Worm (Caenorhabditis elegans): Measurements from ENCODE around the gene T04F8.7.

Gene T04F8.7

DNA sequence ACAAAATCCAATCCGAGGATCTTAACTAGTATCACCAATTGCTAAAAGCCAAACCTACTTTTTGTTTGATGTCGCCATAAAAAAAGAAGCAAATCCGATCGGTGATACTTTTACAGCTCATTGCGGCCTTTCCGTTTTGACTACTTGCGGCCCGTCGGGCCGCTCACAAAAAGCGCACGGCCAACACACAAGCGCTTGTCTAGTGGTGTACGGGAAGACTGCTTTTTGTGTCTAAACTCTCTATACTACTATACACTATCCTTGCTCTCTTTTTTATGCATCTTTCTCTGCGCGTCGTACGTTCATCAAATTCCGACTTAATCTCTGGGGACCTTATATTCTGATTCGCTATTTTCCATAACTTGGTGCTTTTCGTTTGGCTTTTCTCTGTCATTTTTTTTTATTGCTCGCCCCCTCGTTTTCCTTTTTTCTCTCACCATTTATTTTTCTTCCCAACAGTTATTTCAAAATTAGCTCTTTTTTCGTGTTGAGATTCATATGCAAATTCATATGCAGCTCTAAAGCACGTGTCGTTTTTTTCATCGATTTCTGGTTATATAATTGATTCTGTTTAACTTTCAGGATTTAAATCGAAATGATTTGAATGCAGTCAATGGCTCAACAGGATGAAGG is 14.1 kb downstream of the T04F8.7 start, which contains the start of gene noca-2:
Gene noca-2, plus strand, starts transcription at position 583 of the 633 bp plus-strand sequence.
- TF ChIP-seq dox-1 (GFP tag; IDR thresholded peaks at IDR 0.05) (no peak), madf-8 (GFP tag; conservative IDR thresholded peaks at IDR 0.05) (no peak), hsf-1 (GFP tag; IDR thresholded peaks at IDR 0.05) (no peak), tlf-1 (GFP tag; optimal IDR thresholded peaks at IDR 0.05) (no peak), akir-1 (GFP tag; optimal IDR thresholded peaks at IDR 0.05) (no peak), ztf-25 (GFP tag; IDR thresholded peaks at IDR 0.05) (no peak), nhr-120 (GFP tag; IDR thresholded peaks at IDR 0.05) (no peak), nfyb-1 (GFP tag; IDR thresholded peaks at IDR 0.05) (0 out of 2 replicates have a peak, but pooled peaks have one; percentile 49), hmg-1.2 (GFP tag; IDR thresholded peaks at IDR 0.05) (peak; percentile 73; the same call in 1 of the 2 replicates), Y56A3A.18 (GFP tag; IDR thresholded peaks at IDR 0.05) (no peak)

DNA sequence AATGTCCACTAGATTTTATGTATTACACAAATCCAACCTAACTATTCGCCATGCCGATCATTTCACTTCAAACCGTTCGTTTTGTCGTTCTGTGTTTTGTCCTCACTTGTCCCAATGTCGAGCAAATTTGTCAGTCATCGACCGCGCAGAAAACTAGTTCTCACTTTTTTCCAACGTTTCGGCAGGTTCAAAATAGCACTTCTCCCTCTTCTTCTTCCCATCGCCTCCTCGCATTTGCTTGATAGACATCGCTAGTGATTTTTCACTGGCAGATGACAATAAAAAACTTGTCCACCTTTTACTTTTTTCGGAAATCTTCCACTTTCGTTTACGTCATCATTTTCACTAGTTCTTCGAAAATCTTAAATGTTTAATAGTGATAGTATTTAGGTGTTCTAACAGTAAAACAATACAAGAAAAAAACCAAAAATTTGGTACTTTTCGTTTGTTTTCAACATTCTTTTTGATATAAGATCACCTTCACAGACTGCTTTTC is 15.2 kb downstream of the T04F8.7 start:
- TF ChIP-seq nfya-1 (tag; optimal IDR thresholded peaks at IDR 0.05; ENCODE audit: borderline replicate concordance, insufficient read depth): no peak
- no peak for TF ChIP-seq athp-1 (tag; optimal IDR thresholded peaks at IDR 0.05)
- no peak for TF ChIP-seq hrde-1 (tag; optimal IDR thresholded peaks at IDR 0.05; ENCODE audit: borderline replicate concordance)
- no peak for TF ChIP-seq egrh-3 (GFP tag; IDR thresholded peaks at IDR 0.05)
- TF ChIP-seq snpc-3.4 (tag; optimal IDR thresholded peaks at IDR 0.05): no peak
- no peak for TF ChIP-seq pha-4 (tag; optimal IDR thresholded peaks at IDR 0.05)
- TF ChIP-seq Y53F4B.3 (GFP tag; IDR thresholded peaks at IDR 0.05): no peak
- TF ChIP-seq hmg-1.2 (GFP tag; IDR thresholded peaks at IDR 0.05): no peak
- no peak for TF ChIP-seq die-1 (tag; optimal IDR thresholded peaks at IDR 0.05)
- no peak for TF ChIP-seq Y67H2A.10 (GFP tag; conservative IDR thresholded peaks at IDR 0.05)

DNA sequence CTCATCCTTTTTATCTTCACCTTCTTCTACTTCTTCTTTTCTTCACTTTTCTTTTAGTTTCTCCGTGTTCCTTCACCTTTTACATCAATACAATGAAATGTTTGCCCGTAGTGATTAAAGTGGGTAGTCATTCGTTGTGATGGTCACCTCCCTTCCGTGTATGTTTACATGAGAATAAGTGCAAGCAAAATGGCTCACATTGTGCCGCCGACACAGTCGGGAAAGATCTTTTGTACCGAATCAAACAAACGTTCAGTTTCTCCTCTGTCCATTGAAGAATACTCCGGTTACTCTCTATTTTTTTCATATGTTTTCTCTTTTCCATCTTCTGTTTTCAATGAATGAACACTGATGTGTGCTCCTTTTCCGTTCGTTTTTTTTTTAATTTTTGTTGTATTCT is 16.6 kb downstream of the T04F8.7 start:
- TF ChIP-seq atf-7 (tag; optimal IDR thresholded peaks at IDR 0.05) (no peak), let-526 (GFP tag; IDR thresholded peaks at IDR 0.05) (no peak), D2030.7 (GFP tag; IDR thresholded peaks at IDR 0.05) (no peak), F23B12.7 (tag; optimal IDR thresholded peaks at IDR 0.05; ENCODE audit: insufficient read depth) (no peak), Y56A3A.18 (GFP tag; IDR thresholded peaks at IDR 0.05) (no peak), attf-6 (GFP tag; IDR thresholded peaks at IDR 0.05) (no peak), sea-2 (GFP tag; IDR thresholded peaks at IDR 0.05) (no peak), hmg-20 (GFP tag; IDR thresholded peaks at IDR 0.05) (no peak), cebp-2 (GFP tag; IDR thresholded peaks at IDR 0.05) (no peak), nhr-80 (tag; optimal IDR thresholded peaks at IDR 0.05) (no peak), nhr-27 (tag; optimal IDR thresholded peaks at IDR 0.05) (no peak), B0019.2 (GFP tag; conservative IDR thresholded peaks at IDR 0.05) (no peak)

- no peak for TF ChIP-seq Y95B8A.8 (GFP tag; IDR thresholded peaks at IDR 0.05)
- TF ChIP-seq egrh-3 (GFP tag; IDR thresholded peaks at IDR 0.05): no peak
- TF ChIP-seq nhr-80 (tag; optimal IDR thresholded peaks at IDR 0.05): no peak
- no peak for TF ChIP-seq tbx-9 (tag; optimal IDR thresholded peaks at IDR 0.05; ENCODE audit: borderline replicate concordance)
- no peak for TF ChIP-seq nhr-179 (tag; optimal IDR thresholded peaks at IDR 0.05)
- TF ChIP-seq athp-1 (tag; optimal IDR thresholded peaks at IDR 0.05): no peak
- no peak for TF ChIP-seq B0336.3 (GFP tag; IDR thresholded peaks at IDR 0.05)
- TF ChIP-seq ztf-28 (GFP tag; IDR thresholded peaks at IDR 0.05): no peak
- TF ChIP-seq aptf-2 (GFP tag; conservative IDR thresholded peaks at IDR 0.05): no peak
- peak; percentile 10 for TF ChIP-seq efl-1 (GFP tag; optimal IDR thresholded peaks at IDR 0.05)
- TF ChIP-seq pbrm-1 (GFP tag; IDR thresholded peaks at IDR 0.05): no peak
- no peak for TF ChIP-seq bed-2 (GFP tag; IDR thresholded peaks at IDR 0.05)
- no peak for TF ChIP-seq madf-10 (tag; optimal IDR thresholded peaks at IDR 0.05)
- no peak for TF ChIP-seq ztf-25 (GFP tag; IDR thresholded peaks at IDR 0.05)
- TF ChIP-seq let-607 (tag; optimal IDR thresholded peaks at IDR 0.05): no peak
- no peak for TF ChIP-seq K12H6.12 (tag; optimal IDR thresholded peaks at IDR 0.05)
- TF ChIP-seq C17E4.6 (GFP tag; IDR thresholded peaks at IDR 0.05): no peak
- TF ChIP-seq dox-1 (GFP tag; IDR thresholded peaks at IDR 0.05): 0 out of 2 replicates have a peak, but pooled peaks have one; percentile 46
- TF ChIP-seq F37B4.10 (GFP tag; IDR thresholded peaks at IDR 0.05): no peak
These were observed 18.2 kb downstream of the T04F8.7 start for ce11 chrX:11662557-11662956.

All from whole organism, young adult.